Worm (Caenorhabditis elegans) whole organism, early embryonic: Measurements from ENCODE around the gene ceh-27.

ENCODE experiments used
- B0310.2 ChIP-seq: sonication (generic microtip); optimal IDR thresholded peaks from 2 replicates; lab custom pipeline; 2016; ENCODE audit warnings: mild to moderate bottlenecking, missing genetic modification characterization, missing compliant biosample characterization
- ama-1 ChIP-seq: fragments of 150-350 bp; optimal IDR thresholded peaks from 2 replicates; lab custom pipeline; 2014
- ceh-13 ChIP-seq: fragments of 200-800 bp; sonication (Bioruptor generic); optimal IDR thresholded peaks from 2 replicates; lab custom pipeline; 2018; ENCODE audit warnings: mild to moderate bottlenecking, missing genetic modification characterization, missing compliant biosample characterization
- ceh-36 ChIP-seq: sonication (generic microtip); optimal IDR thresholded peaks from 2 replicates; lab custom pipeline; 2016; ENCODE audit warnings: missing genetic modification characterization, inconsistent platforms, missing compliant biosample characterization
- tbx-11 ChIP-seq: fragments of 200-800 bp; sonication (Bioruptor generic); IDR thresholded peaks from 2 replicates; pipeline ENCODE4 v1.3.6; 2022; ENCODE audit warnings: missing genetic modification characterization, missing compliant biosample characterization

ce11 chrV:11705399-11705798 lies 40.5 kb upstream of the ceh-27 start, which contains the start of gene ceh-32:
- TF ChIP-seq ama-1 (lab: Kevin White, UChicago), result no peak
- TF ChIP-seq ceh-13 (GFP tag; lab: Kevin White, UChicago), result no peak
- no peak for TF ChIP-seq ceh-36 (tag; lab: Kevin White, UChicago)
- TF ChIP-seq tbx-11 (GFP tag; lab: Robert Waterston, UW), result no peak
- TF ChIP-seq B0310.2, result no peak
